Fruit fly (Drosophila melanogaster) whole organism, prepupa: ENCODE measurements around the gene CG1578.

Source experiments
- CG10669 ChIP-seq: fragments of 200-800 bp; sonication (Bioruptor generic); optimal IDR thresholded peaks from 3 replicates; lab custom pipeline; 2018; ENCODE audit warnings: missing biosample characterization, mild to moderate bottlenecking, missing genetic modification characterization, moderate library complexity
- CG32006 ChIP-seq: fragments of 200-800 bp; sonication (Bioruptor generic); optimal IDR thresholded peaks from 3 replicates; lab custom pipeline; 2017; ENCODE audit warnings: missing biosample characterization, mild to moderate bottlenecking, missing genetic modification characterization
- CG8319 ChIP-seq: fragments of 200-800 bp; sonication (Bioruptor generic); optimal IDR thresholded peaks from 3 replicates; lab custom pipeline; 2016; ENCODE audit warnings: missing biosample characterization, missing genetic modification characterization
- acj6 ChIP-seq: fragments of 200-800 bp; sonication (Bioruptor generic); optimal IDR thresholded peaks from 3 replicates; lab custom pipeline; 2016; ENCODE audit warnings: missing biosample characterization, missing genetic modification characterization
- spab ChIP-seq: fragments of 200-800 bp; sonication (Bioruptor generic); optimal IDR thresholded peaks from 2 replicates; lab custom pipeline; 2017; ENCODE audit warnings: missing biosample characterization, mild to moderate bottlenecking, missing genetic modification characterization, missing genetic modification reagents

DNA sequence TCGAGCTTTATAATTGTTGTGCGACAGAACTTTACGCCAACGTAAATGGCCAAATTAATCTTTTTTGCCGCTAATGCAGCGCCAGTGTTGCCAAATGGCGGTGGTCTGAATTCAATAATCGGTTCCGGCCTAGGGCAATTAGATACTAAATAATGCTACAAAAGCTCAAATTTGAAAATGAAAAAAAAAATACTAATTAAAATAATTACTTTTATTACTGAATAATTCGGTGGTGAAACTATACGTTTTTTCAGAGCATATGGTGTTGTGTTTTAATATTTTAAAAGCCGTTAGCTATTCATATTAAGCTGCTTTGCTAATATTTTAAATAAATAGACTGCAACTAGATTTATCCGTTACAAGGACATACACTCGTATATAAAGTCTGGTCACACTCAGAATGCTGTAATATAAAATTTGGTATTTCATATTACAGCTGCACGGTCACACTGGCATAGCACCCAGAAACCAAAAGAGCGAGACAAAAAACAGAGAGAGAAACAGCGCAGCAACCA, at the start of gene CG1578, which contains the start of gene rudhira:
- no peak for TF ChIP-seq CG8319
- TF ChIP-seq spab (GFP tag; lab: Kevin White, UChicago) = no peak
- TF ChIP-seq CG10669 = no peak
- no peak for TF ChIP-seq acj6 (GFP tag; lab: Kevin White, UChicago)
- no peak for TF ChIP-seq CG32006 (GFP tag; lab: Kevin White, UChicago)
